Worm (Caenorhabditis elegans): ENCODE results near the gene W05H7.1.
A peak's percentile ranks its signal among the peaks of the same experiment; 100 is the strongest.

- TF ChIP-seq attf-5 (GFP tag; optimal IDR thresholded peaks at IDR 0.05) (no peak), unc-62 (GFP tag; optimal IDR thresholded peaks at IDR 0.05) (no peak), F49E8.2 (tag; optimal IDR thresholded peaks at IDR 0.05; ENCODE audit: insufficient read depth) (no peak), Y53F4B.3 (GFP tag; IDR thresholded peaks at IDR 0.05) (no peak), Y67H2A.10 (GFP tag; conservative IDR thresholded peaks at IDR 0.05) (no peak), unc-130 (GFP tag; optimal IDR thresholded peaks at IDR 0.05) (no peak), lin-35 (GFP tag; optimal IDR thresholded peaks at IDR 0.05) (no peak), ccch-3 (GFP tag; optimal IDR thresholded peaks at IDR 0.05) (no peak), dpl-1 (GFP tag; optimal IDR thresholded peaks at IDR 0.05) (no peak), zfh-2 (GFP tag; conservative IDR thresholded peaks at IDR 0.05) (0 out of 2 replicates have a peak, but pooled peaks have one; percentile 8), die-1 (tag; optimal IDR thresholded peaks at IDR 0.05) (no peak), ceh-40 (GFP tag; IDR thresholded peaks at IDR 0.05) (no peak), hmg-20 (GFP tag; IDR thresholded peaks at IDR 0.05) (no peak)
Observed at ce11 chrX:1424509-1424908, 26.1 kb upstream of the W05H7.1 start, which contains the start of gene F19G12.3.

Data from whole organism, young adult.